Fruit fly (Drosophila melanogaster) Kc167 (cell line): Measurements from ENCODE around the gene Abcd1.

Experiments used
- Myc ChIP-seq: fragments of >200 bp; optimal IDR thresholded peaks from 2 replicates; lab custom pipeline; 2017; ENCODE audit warnings: missing external identifiers
- insv ChIP-seq: fragments of >200 bp; optimal IDR thresholded peaks from 3 replicates; lab custom pipeline; 2018; ENCODE audit warnings: missing external identifiers
- psq ChIP-seq: fragments of >200 bp; optimal IDR thresholded peaks from 2 replicates; lab custom pipeline; 2017; ENCODE audit warnings: missing external identifiers
- ttk ChIP-seq: sonication (Bioruptor generic); optimal IDR thresholded peaks from 2 replicates; lab custom pipeline; 2017; ENCODE audit warnings: missing external identifiers

DNA sequence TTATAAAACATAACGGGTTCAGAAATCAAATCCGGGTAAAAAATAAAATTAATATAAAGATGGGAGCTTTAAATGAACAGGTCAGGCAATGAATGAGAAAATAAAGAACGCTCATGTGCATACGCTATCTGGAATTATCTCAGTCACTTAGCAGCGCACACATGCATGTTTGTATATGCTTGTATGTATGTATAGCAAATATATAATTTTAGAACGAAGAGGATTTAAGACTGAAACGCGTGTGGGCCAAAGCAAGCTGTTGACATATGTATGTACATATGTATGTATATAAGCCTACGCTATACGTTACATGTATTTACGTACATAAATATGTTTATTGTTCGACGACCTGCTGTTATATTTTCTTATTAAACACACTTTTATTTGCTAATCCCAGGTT is 32.2 kb upstream of the Abcd1 start:
- no peak for TF ChIP-seq psq (lab: Kevin White, UChicago)
- no peak for TF ChIP-seq ttk (lab: Kevin White, UChicago)
- no peak for TF ChIP-seq insv (lab: Kevin White, UChicago)
- TF ChIP-seq Myc (lab: Kevin White, UChicago): no peak
